Worm (Caenorhabditis elegans): ENCODE data around the gene F32D1.11.

ce11 chrV:4387916-4388315 is 21.6 kb upstream of the F32D1.11 start:
- TF ChIP-seq nhr-76 (tag; optimal IDR thresholded peaks at IDR 0.05), result no peak
- no peak for TF ChIP-seq nhr-237 (tag; optimal IDR thresholded peaks at IDR 0.05)
- no peak for TF ChIP-seq unc-62 (GFP tag; optimal IDR thresholded peaks at IDR 0.05)
- TF ChIP-seq unc-39 (tag; optimal IDR thresholded peaks at IDR 0.05), result no peak
